Worm (Caenorhabditis elegans): ENCODE data around the gene nlp-50.

The nlp-50 gene

ce11 chrII:6734674-6735073 is 30.2 kb upstream of the nlp-50 start, which contains the start of gene T14B4.3:
TSS of gene T14B4.3 (plus strand) at chrII:6734937.
- TF ChIP-seq F13C5.2 (tag; optimal IDR thresholded peaks at IDR 0.05) (peak; percentile 62), sea-1 (GFP tag; conservative IDR thresholded peaks at IDR 0.05) (no peak), tbx-37 (GFP tag; conservative IDR thresholded peaks at IDR 0.05) (peak; percentile 55; the same call in 1 of the 2 replicates)

- no peak for TF ChIP-seq tbx-37 (GFP tag; conservative IDR thresholded peaks at IDR 0.05)
- no peak for TF ChIP-seq hnd-1 (tag; optimal IDR thresholded peaks at IDR 0.05)
- TF ChIP-seq hmg-4 (GFP tag; optimal IDR thresholded peaks at IDR 0.05): no peak
- TF ChIP-seq pes-1 (GFP tag; IDR thresholded peaks at IDR 0.05): no peak
- TF ChIP-seq B0310.2 (tag; optimal IDR thresholded peaks at IDR 0.05): no peak
- TF ChIP-seq ets-7 (tag; optimal IDR thresholded peaks at IDR 0.05): no peak
- no peak for TF ChIP-seq tbx-11 (GFP tag; IDR thresholded peaks at IDR 0.05)
- TF ChIP-seq sea-1 (GFP tag; conservative IDR thresholded peaks at IDR 0.05): no peak
- no peak for TF ChIP-seq flt-1 (GFP tag; IDR thresholded peaks at IDR 0.05)
- TF ChIP-seq aly-1 (tag; optimal IDR thresholded peaks at IDR 0.05): no peak
- TF ChIP-seq ceh-36 (tag; optimal IDR thresholded peaks at IDR 0.05): no peak
Measured at ce11 chrII:6736066-6736465, 28.8 kb upstream of the nlp-50 start, which contains the start of gene mrps-18.C. TSS of gene mrps-18.C (plus strand) at chrII:6736203.

ce11 chrII:6736604-6737003 is 28.2 kb upstream of the nlp-50 start, which contains the start of gene T14B4.1:
TSS of gene T14B4.1 (plus strand) at chrII:6736904.
- TF ChIP-seq F13C5.2 (tag; optimal IDR thresholded peaks at IDR 0.05): no peak
- TF ChIP-seq tra-4 (tag; optimal IDR thresholded peaks at IDR 0.05): no peak
- no peak for TF ChIP-seq scrt-1 (GFP tag; IDR thresholded peaks at IDR 0.05)

ce11 chrII:6741428-6741827 is 23.4 kb upstream of the nlp-50 start, which contains the start of gene exos-8:
TSS of gene exos-8 (plus strand) at chrII:6741691.
- TF ChIP-seq F13C5.2 (tag; optimal IDR thresholded peaks at IDR 0.05) (peak; percentile 24), B0310.2 (tag; optimal IDR thresholded peaks at IDR 0.05) (no peak), tbx-37 (GFP tag; conservative IDR thresholded peaks at IDR 0.05) (peak; percentile 45), hmg-4 (GFP tag; optimal IDR thresholded peaks at IDR 0.05) (no peak), ceh-13 (GFP tag; optimal IDR thresholded peaks at IDR 0.05) (peak; percentile 14), hnd-1 (tag; optimal IDR thresholded peaks at IDR 0.05) (peak; percentile 18), ets-7 (tag; optimal IDR thresholded peaks at IDR 0.05) (peak; percentile 62)

ce11 chrII:6742614-6743013 is 22.2 kb upstream of the nlp-50 start, which contains the start of gene F41G3.6:
TSS of gene F41G3.6 (plus strand) at chrII:6742914.
- no peak for TF ChIP-seq aly-1 (tag; optimal IDR thresholded peaks at IDR 0.05)
- no peak for TF ChIP-seq tbx-37 (GFP tag; conservative IDR thresholded peaks at IDR 0.05)
- no peak for TF ChIP-seq hmg-4 (GFP tag; optimal IDR thresholded peaks at IDR 0.05)
- TF ChIP-seq ceh-13 (GFP tag; optimal IDR thresholded peaks at IDR 0.05): no peak
- TF ChIP-seq sea-1 (GFP tag; conservative IDR thresholded peaks at IDR 0.05): no peak

- TF ChIP-seq flt-1 (GFP tag; IDR thresholded peaks at IDR 0.05): no peak
- TF ChIP-seq tbx-11 (GFP tag; IDR thresholded peaks at IDR 0.05): no peak
- no peak for TF ChIP-seq scrt-1 (GFP tag; IDR thresholded peaks at IDR 0.05)
- no peak for TF ChIP-seq aly-1 (tag; optimal IDR thresholded peaks at IDR 0.05)
- TF ChIP-seq ets-7 (tag; optimal IDR thresholded peaks at IDR 0.05): no peak
- TF ChIP-seq tra-4 (tag; optimal IDR thresholded peaks at IDR 0.05): no peak
- TF ChIP-seq F13C5.2 (tag; optimal IDR thresholded peaks at IDR 0.05): no peak
- TF ChIP-seq B0310.2 (tag; optimal IDR thresholded peaks at IDR 0.05): no peak
- TF ChIP-seq hmbx-1 (tag; optimal IDR thresholded peaks at IDR 0.05): no peak
- no peak for TF ChIP-seq pes-1 (GFP tag; IDR thresholded peaks at IDR 0.05)
Measured at ce11 chrII:6744648-6745047, 20.2 kb upstream of the nlp-50 start, which contains the start of gene ins-15. TSS of gene ins-15 (minus strand) at chrII:6744748.

- TF ChIP-seq hmbx-1 (tag; optimal IDR thresholded peaks at IDR 0.05) (no peak), B0310.2 (tag; optimal IDR thresholded peaks at IDR 0.05) (no peak), F13C5.2 (tag; optimal IDR thresholded peaks at IDR 0.05) (no peak), ets-7 (tag; optimal IDR thresholded peaks at IDR 0.05) (no peak), ceh-36 (tag; optimal IDR thresholded peaks at IDR 0.05) (no peak), tbx-37 (GFP tag; conservative IDR thresholded peaks at IDR 0.05) (no peak), aly-1 (tag; optimal IDR thresholded peaks at IDR 0.05) (no peak), tra-4 (tag; optimal IDR thresholded peaks at IDR 0.05) (no peak), sea-1 (GFP tag; conservative IDR thresholded peaks at IDR 0.05) (no peak), hmg-4 (GFP tag; optimal IDR thresholded peaks at IDR 0.05) (no peak), flt-1 (GFP tag; IDR thresholded peaks at IDR 0.05) (no peak), ama-1 (optimal IDR thresholded peaks at IDR 0.05) (no peak), tbx-11 (GFP tag; IDR thresholded peaks at IDR 0.05) (no peak), pes-1 (GFP tag; IDR thresholded peaks at IDR 0.05) (no peak), hnd-1 (tag; optimal IDR thresholded peaks at IDR 0.05) (no peak), scrt-1 (GFP tag; IDR thresholded peaks at IDR 0.05) (no peak)
Measured at ce11 chrII:6745783-6746182, 19.1 kb upstream of the nlp-50 start, which contains the start of gene ins-14. TSS of gene ins-14 (minus strand) at chrII:6745814.

- no peak for TF ChIP-seq scrt-1 (GFP tag; IDR thresholded peaks at IDR 0.05)
- no peak for TF ChIP-seq hmg-4 (GFP tag; optimal IDR thresholded peaks at IDR 0.05)
- no peak for TF ChIP-seq ceh-36 (tag; optimal IDR thresholded peaks at IDR 0.05)
- no peak for TF ChIP-seq ets-7 (tag; optimal IDR thresholded peaks at IDR 0.05)
- no peak for TF ChIP-seq pes-1 (GFP tag; IDR thresholded peaks at IDR 0.05)
- TF ChIP-seq aly-1 (tag; optimal IDR thresholded peaks at IDR 0.05): no peak
- TF ChIP-seq tbx-37 (GFP tag; conservative IDR thresholded peaks at IDR 0.05): no peak
- no peak for TF ChIP-seq ceh-13 (GFP tag; optimal IDR thresholded peaks at IDR 0.05)
- no peak for TF ChIP-seq hmbx-1 (tag; optimal IDR thresholded peaks at IDR 0.05)
Measured at ce11 chrII:6746404-6746803, 18.4 kb upstream of the nlp-50 start, which contains the start of gene F41G3.5. TSS of gene F41G3.5 (plus strand) at chrII:6746704.
